Fruit fly (Drosophila melanogaster) whole organism, embryonic: ENCODE measurements around the gene rost.

Experiments
- Abd-B ChIP-seq: fragments of 200-800 bp; sonication (Bioruptor generic); optimal IDR thresholded peaks from 2 replicates; lab custom pipeline; 2018; ENCODE audit warnings: missing biosample characterization, mild to moderate bottlenecking, missing genetic modification characterization, moderate library complexity
- Atf3 ChIP-seq: fragments of 200-800 bp; sonication (Bioruptor generic); optimal IDR thresholded peaks from 3 replicates; lab custom pipeline; 2016; ENCODE audit warnings: missing biosample characterization, missing genetic modification characterization
- CG10462 ChIP-seq: fragments of 200-800 bp; sonication (Bioruptor generic); optimal IDR thresholded peaks from 2 replicates; lab custom pipeline; 2016; ENCODE audit warnings: missing biosample characterization, missing genetic modification characterization
- CG10543 ChIP-seq: fragments of 200-800 bp; sonication (Bioruptor generic); optimal IDR thresholded peaks from 3 replicates; lab custom pipeline; 2017; ENCODE audit warnings: missing biosample characterization, mild to moderate bottlenecking, missing genetic modification characterization, moderate library complexity
- CG11247 ChIP-seq: fragments of 200-800 bp; sonication (Bioruptor generic); IDR thresholded peaks from 2 replicates; pipeline ENCODE4 v1.3.6; 2022; ENCODE audit warnings: missing biosample characterization, missing genetic modification characterization
- CG12659 ChIP-seq: fragments of 200-800 bp; sonication (Bioruptor generic); optimal IDR thresholded peaks from 3 replicates; lab custom pipeline; 2017; ENCODE audit warnings: mild to moderate bottlenecking, missing biosample characterization, missing genetic modification reagents, missing genetic modification characterization
- CG15696 ChIP-seq: fragments of 200-800 bp; sonication (Bioruptor generic); optimal IDR thresholded peaks from 2 replicates; lab custom pipeline; 2019; ENCODE audit warnings: missing biosample characterization, mild to moderate bottlenecking, missing genetic modification characterization, moderate library complexity
- CG17361 ChIP-seq: fragments of 200-800 bp; sonication (Bioruptor generic); IDR thresholded peaks from 3 replicates; pipeline ENCODE4 v1.3.6; 2022; ENCODE audit warnings: missing biosample characterization, missing genetic modification characterization
- CG18599 ChIP-seq: fragments of 200-800 bp; sonication (Bioruptor generic); optimal IDR thresholded peaks from 3 replicates; lab custom pipeline; 2017; ENCODE audit warnings: missing biosample characterization, missing genetic modification characterization, mild to moderate bottlenecking, moderate library complexity, missing genetic modification reagents
- CG2120 ChIP-seq: fragments of 200-800 bp; sonication (Bioruptor generic); optimal IDR thresholded peaks from 3 replicates; lab custom pipeline; 2016; ENCODE audit warnings: missing biosample characterization, missing genetic modification characterization
- CG31441 ChIP-seq: fragments of 200-800 bp; sonication (Bioruptor generic); IDR thresholded peaks from 2 replicates; pipeline ENCODE4 v1.3.6; 2022; ENCODE audit warnings: missing biosample characterization, missing genetic modification characterization
- CG3163 ChIP-seq: fragments of 200-800 bp; sonication (Bioruptor generic); optimal IDR thresholded peaks from 3 replicates; lab custom pipeline; 2016; ENCODE audit warnings: missing biosample characterization, missing genetic modification characterization
- CG33557 ChIP-seq: fragments of 200-800 bp; sonication (Bioruptor generic); optimal IDR thresholded peaks from 2 replicates; lab custom pipeline; 2019; ENCODE audit warnings: missing biosample characterization, mild to moderate bottlenecking, missing genetic modification characterization, moderate library complexity
- CG4328 ChIP-seq: fragments of 200-800 bp; sonication (Bioruptor generic); optimal IDR thresholded peaks from 3 replicates; lab custom pipeline; 2017; ENCODE audit warnings: missing biosample characterization, missing genetic modification reagents, missing genetic modification characterization
- CG5245 ChIP-seq: fragments of 200-800 bp; sonication (Bioruptor generic); optimal IDR thresholded peaks from 3 replicates; lab custom pipeline; 2016; ENCODE audit warnings: missing biosample characterization, missing genetic modification characterization
- CG6791 ChIP-seq: fragments of 200-800 bp; sonication (Bioruptor generic); IDR thresholded peaks from 3 replicates; pipeline ENCODE4 v1.3.6; 2022; ENCODE audit warnings: missing biosample characterization, missing genetic modification characterization; ENCODE audit not compliant: partially characterized antibody
- CG7928 ChIP-seq: fragments of 200-800 bp; sonication (Bioruptor generic); optimal IDR thresholded peaks from 2 replicates; lab custom pipeline; 2017; ENCODE audit warnings: missing biosample characterization, mild to moderate bottlenecking, missing genetic modification characterization
- CG9215 ChIP-seq: fragments of 200-800 bp; sonication (Bioruptor generic); IDR thresholded peaks from 2 replicates; pipeline ENCODE4 v1.3.6; 2022; ENCODE audit warnings: missing biosample characterization, missing genetic modification characterization
- CrebB ChIP-seq: fragments of 200-800 bp; sonication (Bioruptor generic); optimal IDR thresholded peaks from 3 replicates; lab custom pipeline; 2018; ENCODE audit warnings: missing biosample characterization, mild to moderate bottlenecking, missing genetic modification characterization
- Dbx ChIP-seq: fragments of 200-800 bp; sonication (Bioruptor generic); IDR thresholded peaks from 3 replicates; pipeline ENCODE4 v1.3.6; 2022; ENCODE audit warnings: missing biosample characterization, missing genetic modification characterization
- Hr3 ChIP-seq: fragments of 200-800 bp; sonication (Bioruptor generic); optimal IDR thresholded peaks from 3 replicates; lab custom pipeline; 2016; ENCODE audit warnings: missing biosample characterization, missing genetic modification characterization
- Hr39 ChIP-seq: fragments of >200 bp; optimal IDR thresholded peaks from 2 replicates; lab custom pipeline; 2017
- Lim3 ChIP-seq: fragments of 200-800 bp; sonication (Bioruptor generic); IDR thresholded peaks from 2 replicates; pipeline ENCODE4 v1.3.6; 2022; ENCODE audit warnings: missing biosample characterization, missing genetic modification characterization
- MESR4 ChIP-seq: fragments of 200-800 bp; sonication (Bioruptor generic); optimal IDR thresholded peaks from 2 replicates; lab custom pipeline; 2018; ENCODE audit warnings: missing biosample characterization, mild to moderate bottlenecking, missing genetic modification characterization, moderate library complexity
- Six4 ChIP-seq: fragments of 200-800 bp; sonication (Bioruptor generic); optimal IDR thresholded peaks from 2 replicates; lab custom pipeline; 2016; ENCODE audit warnings: missing biosample characterization, missing genetic modification characterization
- Sox102F ChIP-seq: fragments of 200-800 bp; sonication (Bioruptor generic); optimal IDR thresholded peaks from 2 replicates; lab custom pipeline; 2018; ENCODE audit warnings: missing biosample characterization, mild to moderate bottlenecking, missing genetic modification characterization, moderate library complexity
- Ssrp ChIP-seq: fragments of 200-800 bp; sonication (Bioruptor generic); optimal IDR thresholded peaks from 2 replicates; lab custom pipeline; 2018; ENCODE audit warnings: missing biosample characterization, mild to moderate bottlenecking, missing genetic modification characterization, moderate library complexity
- Stat92E ChIP-seq, 3 experiments: fragments of >200 bp in 2 of 3; fragments of 200-800 bp in 1 of 3; sonication (Bioruptor generic) in 1 of 3; optimal IDR thresholded peaks; 2 replicates each; lab custom pipeline; 2017 to 2019; ENCODE audit warnings: missing biosample characterization in 3 of 3, missing genetic modification characterization in 3 of 3, mild to moderate bottlenecking in 1 of 3, moderate library complexity in 1 of 3
- cad ChIP-seq: fragments of >200 bp; optimal IDR thresholded peaks from 2 replicates; lab custom pipeline; 2017; ENCODE audit warnings: missing biosample characterization, missing genetic modification characterization
- chm ChIP-seq: fragments of 200-800 bp; sonication (Bioruptor generic); IDR thresholded peaks from 2 replicates; pipeline ENCODE4 v1.3.6; 2022; ENCODE audit warnings: missing biosample characterization, missing genetic modification characterization
- crol ChIP-seq: fragments of 200-800 bp; sonication (Bioruptor generic); IDR thresholded peaks from 2 replicates; pipeline ENCODE4 v1.3.6; 2022; ENCODE audit warnings: missing biosample characterization, missing genetic modification characterization
- eve ChIP-seq, 2 experiments: fragments of >200 bp; optimal IDR thresholded peaks; 2 replicates each; lab custom pipeline; 2017; ENCODE audit warnings: missing biosample characterization in 2 of 2, missing genetic modification characterization in 2 of 2
- ewg ChIP-seq: fragments of 200-800 bp; sonication (Bioruptor generic); optimal IDR thresholded peaks from 3 replicates; lab custom pipeline; 2017; ENCODE audit warnings: mild to moderate bottlenecking, missing biosample characterization, missing genetic modification reagents, missing genetic modification characterization
- gt ChIP-seq: fragments of 200-800 bp; sonication (Bioruptor generic); IDR thresholded peaks from 2 replicates; pipeline ENCODE4 v1.3.6; 2022; ENCODE audit warnings: missing biosample characterization, missing genetic modification characterization
- hth ChIP-seq: fragments of >200 bp; optimal IDR thresholded peaks from 2 replicates; lab custom pipeline; 2017; ENCODE audit warnings: inconsistent platforms
- inv ChIP-seq: fragments of 200-800 bp; sonication (Bioruptor generic); IDR thresholded peaks from 2 replicates; pipeline ENCODE4 v1.3.6; 2022; ENCODE audit warnings: missing biosample characterization, missing genetic modification characterization; ENCODE audit not compliant: partially characterized antibody
- jing ChIP-seq: fragments of 200-800 bp; sonication (Bioruptor generic); optimal IDR thresholded peaks from 2 replicates; lab custom pipeline; 2018; ENCODE audit warnings: missing biosample characterization, mild to moderate bottlenecking, missing genetic modification characterization
- lola ChIP-seq, 3 experiments: fragments of >200 bp in 2 of 3; fragments of 200-800 bp in 1 of 3; sonication (Bioruptor generic) in 1 of 3; optimal IDR thresholded peaks; 2 replicates each; lab custom pipeline; 2017 to 2019; ENCODE audit warnings: missing biosample characterization in 3 of 3, missing genetic modification characterization in 3 of 3, mild to moderate bottlenecking in 1 of 3, moderate library complexity in 1 of 3
- maf-S ChIP-seq: fragments of 200-800 bp; sonication (Bioruptor generic); optimal IDR thresholded peaks from 2 replicates; lab custom pipeline; 2016; ENCODE audit warnings: missing biosample characterization, missing genetic modification characterization
- oc ChIP-seq: fragments of 200-800 bp; sonication (Bioruptor generic); optimal IDR thresholded peaks from 2 replicates; lab custom pipeline; 2018; ENCODE audit warnings: missing biosample characterization, mild to moderate bottlenecking, missing genetic modification characterization, moderate library complexity
- pan ChIP-seq, 4 experiments: fragments of >200 bp in 3 of 4; fragments of 200-800 bp in 1 of 4; sonication (Bioruptor generic) in 1 of 4; optimal IDR thresholded peaks in 3 of 4; IDR thresholded peaks in 1 of 4; 2 replicates each; pipeline versions ENCODE4 v1.3.6 to Lab custom; 2017 to 2022; ENCODE audit warnings: missing biosample characterization in 2 of 4, missing genetic modification characterization in 2 of 4, mixed read lengths in 1 of 4
- phol ChIP-seq: fragments of 200-800 bp; sonication (Bioruptor generic); optimal IDR thresholded peaks from 3 replicates; lab custom pipeline; 2018; ENCODE audit warnings: missing biosample characterization, mild to moderate bottlenecking, missing genetic modification characterization, moderate library complexity
- pum ChIP-seq: fragments of 200-800 bp; sonication (Bioruptor generic); optimal IDR thresholded peaks from 2 replicates; lab custom pipeline; 2016; ENCODE audit warnings: missing biosample characterization, missing genetic modification characterization
- ranshi ChIP-seq: fragments of 200-800 bp; sonication (Bioruptor generic); IDR thresholded peaks from 2 replicates; pipeline ENCODE4 v1.3.6; 2022; ENCODE audit warnings: missing biosample characterization, missing genetic modification characterization
- rib ChIP-seq: fragments of 200-800 bp; sonication (Bioruptor generic); IDR thresholded peaks from 2 replicates; pipeline ENCODE4 v1.3.6; 2022; ENCODE audit warnings: missing biosample characterization, missing genetic modification characterization
- sim ChIP-seq: fragments of 200-800 bp; sonication (Bioruptor generic); IDR thresholded peaks from 2 replicates; pipeline ENCODE4 v1.3.6; 2022; ENCODE audit warnings: missing biosample characterization, missing genetic modification characterization
- sisA ChIP-seq: fragments of 200-800 bp; sonication (Bioruptor generic); IDR thresholded peaks from 2 replicates; pipeline ENCODE4 v1.3.6; 2022; ENCODE audit warnings: missing biosample characterization, missing genetic modification characterization
- sob ChIP-seq: fragments of 200-800 bp; sonication (Bioruptor generic); IDR thresholded peaks from 2 replicates; pipeline ENCODE4 v1.3.6; 2022; ENCODE audit warnings: missing biosample characterization, missing genetic modification characterization
- sqz ChIP-seq: fragments of 200-800 bp; sonication (Bioruptor generic); optimal IDR thresholded peaks from 3 replicates; lab custom pipeline; 2018; ENCODE audit warnings: missing biosample characterization, mild to moderate bottlenecking, missing genetic modification characterization
- twi ChIP-seq: fragments of 200-800 bp; optimal IDR thresholded peaks from 2 replicates; lab custom pipeline; 2019; ENCODE audit warnings: missing biosample characterization, mild to moderate bottlenecking, missing genetic modification characterization, moderate library complexity

The rost gene

DNA sequence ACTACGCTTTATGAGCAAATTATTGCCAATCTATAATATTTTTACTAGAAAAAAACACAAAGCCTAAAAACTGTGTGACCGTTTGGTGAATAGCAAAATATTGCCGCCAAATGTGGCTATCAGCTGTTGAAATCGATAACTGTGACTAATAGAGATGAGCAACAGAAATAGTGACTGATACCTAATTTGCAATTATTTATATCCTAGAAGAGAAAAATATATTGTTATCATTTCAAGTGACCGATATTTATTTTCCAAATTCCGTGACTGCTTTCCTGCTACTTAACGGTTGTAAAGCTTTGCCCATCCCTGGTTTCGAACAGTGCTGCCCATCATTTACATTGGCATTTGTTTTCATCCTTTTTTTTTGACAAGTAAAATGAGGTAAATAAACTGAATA, 7.9 kb upstream of the rost start, which contains the start of the genes alien and CG18661 (continued):
- no peak for TF ChIP-seq cad
- peak; percentile 44 for TF ChIP-seq oc (tag; lab: Kevin White, UChicago)
- TF ChIP-seq Hr39: no peak
- TF ChIP-seq sqz (GFP tag; lab: Kevin White, UChicago): peak; percentile 57
- TF ChIP-seq CG33557 (GFP tag; lab: Kevin White, UChicago): peak; percentile 27
- peak; percentile 3 for TF ChIP-seq CrebB (tag; lab: Kevin White, UChicago)
- peak; percentile 89 for TF ChIP-seq chm (GFP tag; lab: Robert Waterston, UW)
- peak; percentile 33 for TF ChIP-seq CG10543
- peak; percentile 94 for TF ChIP-seq Sox102F (GFP tag; lab: Kevin White, UChicago)
- TF ChIP-seq phol (tag; lab: Kevin White, UChicago): peak; percentile 81
- peak; percentile 72 for TF ChIP-seq CG10462 (GFP tag; lab: Kevin White, UChicago)
- TF ChIP-seq CG5245 (GFP tag; lab: Kevin White, UChicago): peak; percentile 28
- TF ChIP-seq sob (GFP tag; lab: Robert Waterston, UW): peak; percentile 90
- TF ChIP-seq Dbx (GFP tag; lab: Robert Waterston, UW): peak; percentile 98
- peak; percentile 91 for TF ChIP-seq CG7928 (GFP tag; lab: Kevin White, UChicago)
- peak; percentile 98 for TF ChIP-seq ranshi (GFP tag; lab: Robert Waterston, UW)
- TF ChIP-seq pum (GFP tag; lab: Kevin White, UChicago): peak; percentile 95
- TF ChIP-seq CG4328 (GFP tag; lab: Kevin White, UChicago): peak; percentile 10
- TF ChIP-seq Abd-B (GFP tag; lab: Kevin White, UChicago): peak; percentile 96
- no peak for TF ChIP-seq pan (optimal IDR thresholded peaks at IDR 0.05; lab: Kevin White, UChicago)
- peak in 1 of 2 experiments; percentile 83 for TF ChIP-seq pan (GFP tag; optimal IDR thresholded peaks at IDR 0.05 in 1 of 2, IDR thresholded peaks at IDR 0.05 in 1 of 2)
- peak; percentile 43; the same call in 1 of the 2 replicates for TF ChIP-seq inv (GFP tag; lab: Robert Waterston, UW)
- peak in 1 of 3 experiments; percentile 87 for TF ChIP-seq lola (GFP tag; optimal IDR thresholded peaks at IDR 0.05; lab: Kevin White, UChicago)
- no peak for TF ChIP-seq eve (GFP tag; optimal IDR thresholded peaks at IDR 0.05; lab: Kevin White, UChicago)
- peak; percentile 64 for TF ChIP-seq Hr3 (GFP tag; lab: Kevin White, UChicago)
- TF ChIP-seq CG17361: peak; percentile 73
- TF ChIP-seq twi (tag; lab: Kevin White, UChicago): peak; percentile 34
- peak; percentile 77 for TF ChIP-seq CG15696 (tag; lab: Kevin White, UChicago)
- peak; percentile 99 for TF ChIP-seq sisA (GFP tag; lab: Robert Waterston, UW)
- TF ChIP-seq Lim3 (GFP tag; lab: Robert Waterston, UW): peak; percentile 82
- TF ChIP-seq Atf3: peak; percentile 94
- TF ChIP-seq Stat92E (GFP tag; optimal IDR thresholded peaks at IDR 0.05; lab: Kevin White, UChicago): peak in 1 of 3 experiments; percentile 40
- TF ChIP-seq CG11247 (GFP tag; lab: Robert Waterston, UW): peak; percentile 86
- TF ChIP-seq CG18599 (GFP tag; lab: Kevin White, UChicago): peak; percentile 67
- TF ChIP-seq CG9215 (GFP tag; lab: Robert Waterston, UW): peak; percentile 90
- peak; percentile 80; the same call in 1 of the 2 replicates for TF ChIP-seq rib (GFP tag; lab: Robert Waterston, UW)
- TF ChIP-seq hth (lab: Kevin White, UChicago): no peak
- peak; percentile 90 for TF ChIP-seq CG2120 (GFP tag; lab: Kevin White, UChicago)
- peak; percentile 21 for TF ChIP-seq MESR4 (GFP tag; lab: Kevin White, UChicago)
- no peak for TF ChIP-seq CG6791 (GFP tag; lab: Robert Waterston, UW)
- no peak for TF ChIP-seq sim (GFP tag; lab: Robert Waterston, UW)
- peak; percentile 93 for TF ChIP-seq maf-S (GFP tag; lab: Kevin White, UChicago)
- peak; percentile 55 for TF ChIP-seq CG3163 (GFP tag; lab: Kevin White, UChicago)
- peak; percentile 45 for TF ChIP-seq Six4 (GFP tag; lab: Kevin White, UChicago)
- TF ChIP-seq CG12659: peak; percentile 82
- TF ChIP-seq gt (GFP tag; lab: Robert Waterston, UW): peak; percentile 49; the same call in 1 of the 2 replicates
- peak; percentile 80 for TF ChIP-seq ewg (GFP tag; lab: Kevin White, UChicago)
- peak; percentile 91 for TF ChIP-seq Ssrp (tag; lab: Kevin White, UChicago)
- TF ChIP-seq CG31441 (GFP tag; lab: Robert Waterston, UW): peak; percentile 88
- TF ChIP-seq jing (GFP tag; lab: Kevin White, UChicago): peak; percentile 87
- TF ChIP-seq crol: peak; percentile 66
